Worm (Caenorhabditis elegans) whole organism, early embryonic: ENCODE measurements around the gene rgs-4.

ENCODE experiments used
- aly-1 ChIP-seq: sonication (generic microtip); optimal IDR thresholded peaks from 2 replicates; lab custom pipeline; 2016; ENCODE audit warnings: missing genetic modification characterization, missing compliant biosample characterization
- hnd-1 ChIP-seq: sonication (generic microtip); optimal IDR thresholded peaks from 2 replicates; lab custom pipeline; 2016; ENCODE audit warnings: missing genetic modification characterization, missing compliant biosample characterization
- pes-1 ChIP-seq: fragments of 200-800 bp; sonication (Bioruptor generic); IDR thresholded peaks from 2 replicates; pipeline ENCODE4 v1.3.6; 2022; ENCODE audit warnings: missing genetic modification reagents, missing genetic modification characterization, missing compliant biosample characterization
- tbx-11 ChIP-seq: fragments of 200-800 bp; sonication (Bioruptor generic); IDR thresholded peaks from 2 replicates; pipeline ENCODE4 v1.3.6; 2022; ENCODE audit warnings: missing genetic modification characterization, missing compliant biosample characterization

- TF ChIP-seq tbx-11 (GFP tag; lab: Robert Waterston, UW) = no peak
- no peak for TF ChIP-seq pes-1 (GFP tag; lab: Robert Waterston, UW)
- no peak for TF ChIP-seq hnd-1
- TF ChIP-seq aly-1 (tag; lab: Kevin White, UChicago) = no peak
These were observed 18.8 kb downstream of the rgs-4 start for ce11 chrII:12673311-12673710.
